Worm (Caenorhabditis elegans): ENCODE data around the gene C01G6.4.

DNA sequence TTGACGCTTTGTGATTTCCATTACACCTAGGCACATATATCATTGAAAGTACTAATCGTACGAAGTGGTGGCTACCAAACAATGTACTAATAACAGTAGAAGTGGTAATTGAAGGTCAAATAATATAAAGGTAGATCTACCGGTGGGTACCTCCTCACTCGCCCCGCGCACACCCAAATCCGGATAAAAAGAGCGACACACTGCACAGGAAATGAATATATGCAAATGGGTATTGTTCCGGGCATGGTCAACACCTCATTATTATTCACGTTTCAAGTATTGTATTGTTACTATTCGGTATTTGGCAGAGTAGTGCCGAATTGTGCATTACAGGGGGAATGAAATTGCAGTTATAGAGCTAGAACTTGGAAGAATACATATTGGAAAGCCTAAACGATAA, 6.6 kb downstream of the C01G6.4 start:
- TF ChIP-seq hlh-17 (GFP tag; optimal IDR thresholded peaks at IDR 0.05; ENCODE audit: borderline replicate concordance) = no peak
- no peak for TF ChIP-seq nhr-11 (tag; optimal IDR thresholded peaks at IDR 0.05)
- TF ChIP-seq alr-1 (tag; optimal IDR thresholded peaks at IDR 0.05; ENCODE audit: borderline replicate concordance) = no peak
- no peak for TF ChIP-seq ceh-88 (GFP tag; IDR thresholded peaks at IDR 0.05)
- TF ChIP-seq ceh-82 (tag; optimal IDR thresholded peaks at IDR 0.05) = no peak
- no peak for TF ChIP-seq lin-15B (tag; optimal IDR thresholded peaks at IDR 0.05)
- TF ChIP-seq dpl-1 (GFP tag; optimal IDR thresholded peaks at IDR 0.05) = no peak
- no peak for TF ChIP-seq tlp-1 (tag; optimal IDR thresholded peaks at IDR 0.05)

Measured in whole organism, L1 larva.